Worm (Caenorhabditis elegans) whole organism, L4 larva: ENCODE results near the gene C02F5.2.

Experiments used
- F10B5.3 ChIP-seq: sonication (generic microtip); optimal IDR thresholded peaks from 2 replicates; lab custom pipeline; 2016; ENCODE audit warnings: mild to moderate bottlenecking, missing genetic modification characterization, missing compliant biosample characterization
- F49E8.2 ChIP-seq: sonication (generic microtip); optimal IDR thresholded peaks from 2 replicates; lab custom pipeline; 2016; ENCODE audit warnings: missing compliant biosample characterization, mild to moderate bottlenecking, missing genetic modification characterization, borderline replicate concordance
- T20F7.1 ChIP-seq: fragments of 200-800 bp; sonication (Bioruptor generic); optimal IDR thresholded peaks from 2 replicates; lab custom pipeline; 2018; ENCODE audit warnings: mild to moderate bottlenecking, missing genetic modification characterization, missing compliant biosample characterization
- ama-1 ChIP-seq: fragments of 150-350 bp; optimal IDR thresholded peaks from 2 replicates; lab custom pipeline; 2014; ENCODE audit warnings: inconsistent platforms, mixed read lengths
- arid-1 ChIP-seq: fragments of 200-800 bp; sonication (Bioruptor generic); conservative IDR thresholded peaks from 2 replicates; pipeline ENCODE4 v1.3.6; 2022; ENCODE audit warnings: missing genetic modification reagents, missing genetic modification characterization, missing compliant biosample characterization
- cey-2 ChIP-seq: sonication (generic microtip); optimal IDR thresholded peaks from 3 replicates; lab custom pipeline; 2017; ENCODE audit warnings: missing genetic modification characterization, mild to moderate bottlenecking, missing compliant biosample characterization, antibody characterized with exemption, borderline replicate concordance; ENCODE audit not compliant: insufficient read depth
- daf-16 ChIP-seq, 3 experiments: sonication (generic microtip); optimal IDR thresholded peaks; 2 replicates each; lab custom pipeline; 2016 to 2017; ENCODE audit warnings: missing genetic modification characterization in 3 of 3, missing genetic modification reagents in 3 of 3, mild to moderate bottlenecking in 2 of 3, missing compliant biosample characterization in 2 of 3, missing biosample characterization in 1 of 3, moderate library complexity in 1 of 3
- dmd-6 ChIP-seq: fragments of 200-800 bp; sonication (Bioruptor generic); IDR thresholded peaks from 2 replicates; pipeline ENCODE4 v1.3.6; 2022; ENCODE audit warnings: missing genetic modification reagents, missing genetic modification characterization, missing compliant biosample characterization
- dmd-8 ChIP-seq: fragments of 200-800 bp; sonication (Bioruptor generic); IDR thresholded peaks from 2 replicates; pipeline ENCODE4 v1.3.6; 2022; ENCODE audit warnings: missing genetic modification characterization, missing compliant biosample characterization
- dpl-1 ChIP-seq: fragments of 150-350 bp; optimal IDR thresholded peaks from 2 replicates; lab custom pipeline; 2014; ENCODE audit warnings: missing biosample characterization, missing genetic modification reagents, missing genetic modification characterization
- duxl-1 ChIP-seq: sonication (generic microtip); optimal IDR thresholded peaks from 2 replicates; lab custom pipeline; 2016; ENCODE audit warnings: mild to moderate bottlenecking, missing genetic modification characterization, moderate library complexity, missing compliant biosample characterization; ENCODE audit not compliant: poor library complexity
- dve-1 ChIP-seq: sonication (generic microtip); optimal IDR thresholded peaks from 2 replicates; lab custom pipeline; 2017; ENCODE audit warnings: antibody characterized with exemption, mild to moderate bottlenecking, missing genetic modification characterization, missing compliant biosample characterization; ENCODE audit not compliant: insufficient read depth
- gei-8 ChIP-seq: fragments of 200-800 bp; sonication (Bioruptor generic); optimal IDR thresholded peaks from 2 replicates; lab custom pipeline; 2018; ENCODE audit warnings: mild to moderate bottlenecking, missing genetic modification characterization, missing compliant biosample characterization
- hlh-11 ChIP-seq: fragments of 200-800 bp; sonication (Bioruptor generic); optimal IDR thresholded peaks from 2 replicates; lab custom pipeline; 2018; ENCODE audit warnings: mild to moderate bottlenecking, missing genetic modification characterization, missing compliant biosample characterization
- hlh-30 ChIP-seq: sonication (generic microtip); optimal IDR thresholded peaks from 2 replicates; lab custom pipeline; 2017; ENCODE audit warnings: antibody characterized with exemption, mild to moderate bottlenecking, missing genetic modification characterization, missing compliant biosample characterization; ENCODE audit not compliant: insufficient read depth
- hmg-1.1 ChIP-seq: fragments of 200-800 bp; sonication (Bioruptor generic); IDR thresholded peaks from 2 replicates; pipeline ENCODE4 v1.3.6; 2022; ENCODE audit warnings: missing genetic modification reagents, missing genetic modification characterization, missing compliant biosample characterization
- lin-13 ChIP-seq: fragments of 150-350 bp; optimal IDR thresholded peaks from 2 replicates; lab custom pipeline; 2014; ENCODE audit warnings: missing biosample characterization, missing genetic modification reagents, missing genetic modification characterization
- lin-38 ChIP-seq: fragments of 200-800 bp; sonication (Bioruptor generic); IDR thresholded peaks from 2 replicates; pipeline ENCODE4 v1.3.6; 2022; ENCODE audit warnings: missing genetic modification reagents, missing genetic modification characterization, missing compliant biosample characterization
- lsy-2 ChIP-seq, 2 experiments: fragments of 150-350 bp in 1 of 2; sonication (generic microtip) in 1 of 2; optimal IDR thresholded peaks; 2 replicates each; lab custom pipeline; 2014 to 2017; ENCODE audit warnings: missing biosample characterization in 2 of 2, missing genetic modification characterization in 2 of 2
- madf-5 ChIP-seq, 2 experiments: fragments of 200-800 bp; sonication (Bioruptor generic); IDR thresholded peaks; 2 replicates each; pipeline ENCODE4 v1.3.6; 2022; ENCODE audit warnings: missing compliant biosample characterization in 2 of 2, missing genetic modification characterization in 2 of 2
- mep-1 ChIP-seq: fragments of 150-350 bp; sonication (generic microtip); optimal IDR thresholded peaks from 3 replicates; lab custom pipeline; 2014; ENCODE audit warnings: missing biosample characterization, missing genetic modification characterization
- mes-2 ChIP-seq: sonication (generic microtip); optimal IDR thresholded peaks from 2 replicates; lab custom pipeline; 2016; ENCODE audit warnings: missing genotype, mild to moderate bottlenecking, missing genetic modification characterization, missing compliant biosample characterization; ENCODE audit not compliant: poor library complexity, severe bottlenecking
- nhr-102 ChIP-seq: sonication (generic microtip); optimal IDR thresholded peaks from 2 replicates; lab custom pipeline; 2016; ENCODE audit warnings: mild to moderate bottlenecking, missing genetic modification characterization, moderate library complexity, missing compliant biosample characterization
- nhr-11 ChIP-seq: fragments of 150-350 bp; optimal IDR thresholded peaks from 2 replicates; lab custom pipeline; 2014; ENCODE audit warnings: missing biosample characterization, missing genetic modification characterization
- nhr-111 ChIP-seq: fragments of 200-800 bp; sonication (Bioruptor generic); optimal IDR thresholded peaks from 2 replicates; lab custom pipeline; 2018; ENCODE audit warnings: mild to moderate bottlenecking, missing genetic modification characterization, missing compliant biosample characterization
- nhr-28 ChIP-seq: fragments of 150-350 bp; optimal IDR thresholded peaks from 2 replicates; lab custom pipeline; 2014; ENCODE audit warnings: missing biosample characterization, missing genetic modification characterization
- nhr-48 ChIP-seq: sonication (generic microtip); optimal IDR thresholded peaks from 2 replicates; lab custom pipeline; 2016; ENCODE audit warnings: mild to moderate bottlenecking, missing genetic modification characterization, missing compliant biosample characterization
- pqm-1 ChIP-seq: sonication (generic microtip); optimal IDR thresholded peaks from 2 replicates; lab custom pipeline; 2017; ENCODE audit warnings: missing biosample characterization, missing genetic modification characterization
- unc-62 ChIP-seq, 3 experiments: fragments of 150-350 bp in 1 of 3; sonication (generic microtip); optimal IDR thresholded peaks in 2 of 3; peaks in 1 of 3; 1 replicate in 1 of 3; 2 replicates in 2 of 3; lab custom pipeline; 2014 to 2017; ENCODE audit warnings: missing biosample characterization in 3 of 3, missing genetic modification characterization in 3 of 3, missing genetic modification reagents in 3 of 3, missing genotype in 1 of 3
- zag-1 ChIP-seq: fragments of 150-350 bp; optimal IDR thresholded peaks from 2 replicates; lab custom pipeline; 2014; ENCODE audit warnings: missing biosample characterization, missing genetic modification characterization
- zip-2 ChIP-seq: fragments of 150-350 bp; optimal IDR thresholded peaks from 2 replicates; lab custom pipeline; 2014; ENCODE audit warnings: missing biosample characterization, missing genetic modification characterization

Gene C02F5.2

DNA sequence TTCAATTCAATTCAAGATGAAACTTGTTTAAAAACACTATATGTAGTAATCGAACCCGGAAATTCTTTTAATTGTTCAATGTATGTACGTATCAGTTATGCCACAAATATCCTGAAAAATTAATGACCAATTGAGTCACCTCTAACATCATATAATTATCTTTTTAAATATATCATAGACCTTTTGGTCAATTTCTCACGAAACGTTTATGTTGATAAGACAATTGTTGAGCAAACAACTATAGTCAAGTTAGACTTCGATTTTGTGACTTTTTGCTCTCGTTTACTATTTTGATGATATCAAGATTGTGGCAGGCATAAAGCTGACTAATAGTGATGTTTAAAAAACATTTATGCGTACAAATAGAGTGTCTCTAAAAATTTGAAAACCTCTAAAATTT lies 9.2 kb upstream of the C02F5.2 start:
- TF ChIP-seq hlh-11, result peak; percentile 11
- TF ChIP-seq pqm-1 (tag; lab: Kevin White, UChicago), result peak; percentile 13
- TF ChIP-seq ama-1, result no peak
- no peak for TF ChIP-seq gei-8 (GFP tag; lab: Kevin White, UChicago)
- no peak for TF ChIP-seq dmd-6 (GFP tag; lab: Robert Waterston, UW)
- peak; percentile 1 for TF ChIP-seq dve-1 (tag; lab: Kevin White, UChicago)
- peak; percentile 22 for TF ChIP-seq nhr-28 (tag; lab: Kevin White, UChicago)
- no peak for TF ChIP-seq daf-16 (GFP tag; optimal IDR thresholded peaks at IDR 0.05; lab: Kevin White, UChicago)
- TF ChIP-seq daf-16 (tag; optimal IDR thresholded peaks at IDR 0.05; lab: Kevin White, UChicago), result peak; percentile 58

DNA sequence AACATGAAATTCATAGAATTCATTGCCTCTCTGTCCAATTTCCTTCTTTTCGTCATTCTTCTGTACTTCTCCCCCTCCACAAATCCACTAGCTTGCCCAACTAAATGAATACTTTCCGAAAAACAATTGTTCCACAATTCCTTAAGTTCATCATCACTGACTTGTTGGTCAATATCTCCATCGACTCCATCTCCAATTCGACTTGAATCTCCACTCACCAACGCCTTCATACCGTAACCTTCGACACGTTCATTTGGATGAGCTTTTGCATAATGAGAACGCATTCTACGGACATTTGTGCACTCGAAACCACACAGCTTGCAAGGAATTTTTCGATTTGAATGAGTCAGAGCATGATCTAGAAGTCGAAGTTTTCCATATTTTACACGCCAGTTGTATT lies 8.5 kb upstream of the C02F5.2 start:
- TF ChIP-seq lin-13 (GFP tag; lab: Kevin White, UChicago) (no peak), unc-62 (GFP tag; optimal IDR thresholded peaks at IDR 0.05 in 1 of 2; lab: Kevin White, UChicago) (peak in 1 of 2 experiments; percentile 95), unc-62 (tag; optimal IDR thresholded peaks at IDR 0.05; lab: Kevin White, UChicago) (no peak)

DNA sequence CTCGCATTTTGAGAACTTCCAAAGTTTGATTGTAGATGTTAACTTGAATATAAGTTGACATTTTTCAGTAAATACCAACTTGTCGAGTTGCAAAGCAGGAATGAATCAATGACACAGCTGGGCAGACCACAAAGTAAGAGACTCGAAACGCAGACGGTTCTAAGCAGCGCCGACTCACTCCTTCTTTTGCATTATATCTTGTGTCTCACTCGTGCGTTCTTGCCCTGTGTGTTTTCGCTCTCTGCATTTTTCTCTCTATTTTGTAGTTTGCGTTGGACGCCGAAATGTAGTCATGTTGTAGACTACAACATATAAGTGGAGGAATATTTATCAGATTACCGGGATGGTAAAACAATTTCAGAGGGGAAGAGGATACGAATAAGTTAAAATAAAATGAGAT lies 6.6 kb upstream of the C02F5.2 start, which contains the start of gene C02F5.12:
Gene C02F5.12 (minus strand): TSS at position 221 of the 400 bp plus-strand sequence.
- TF ChIP-seq nhr-48 (tag; lab: Kevin White, UChicago) (peak; percentile 9), T20F7.1 (peak; percentile 20), lin-38 (GFP tag; lab: Robert Waterston, UW) (peak; percentile 51), arid-1 (GFP tag; lab: Robert Waterston, UW) (0 out of 2 replicates have a peak, but pooled peaks have one; percentile 32), nhr-11 (tag; lab: Kevin White, UChicago) (peak; percentile 48), dmd-8 (GFP tag; lab: Robert Waterston, UW) (0 out of 2 replicates have a peak, but pooled peaks have one; percentile 45), duxl-1 (tag; lab: Kevin White, UChicago) (no peak), madf-5 (GFP tag; IDR thresholded peaks at IDR 0.05; lab: Robert Waterston, UW) (no peak), nhr-111 (no peak), nhr-102 (tag; lab: Kevin White, UChicago) (no peak), dve-1 (tag; lab: Kevin White, UChicago) (peak; percentile 51), mes-2 (tag; lab: Kevin White, UChicago) (peak; percentile 53), F49E8.2 (no peak), lin-13 (GFP tag; lab: Kevin White, UChicago) (peak; percentile 44), hlh-30 (tag; lab: Kevin White, UChicago) (peak; percentile 79), hmg-1.1 (0 out of 2 replicates have a peak, but pooled peaks have one; percentile 40), F10B5.3 (tag; lab: Kevin White, UChicago) (no peak), hlh-11 (peak; percentile 64), daf-16 (GFP tag; optimal IDR thresholded peaks at IDR 0.05; lab: Kevin White, UChicago) (no peak), daf-16 (tag; optimal IDR thresholded peaks at IDR 0.05; lab: Kevin White, UChicago) (peak; percentile 39), lsy-2 (tag; optimal IDR thresholded peaks at IDR 0.05; lab: Kevin White, UChicago) (peak in 1 of 2 experiments; percentile 53), nhr-28 (tag; lab: Kevin White, UChicago) (peak; percentile 99), mep-1 (tag; lab: Kevin White, UChicago) (peak; percentile 63), zag-1 (tag; lab: Kevin White, UChicago) (no peak), cey-2 (tag; lab: Kevin White, UChicago) (no peak), dmd-6 (GFP tag; lab: Robert Waterston, UW) (peak; percentile 17; the same call in 1 of the 2 replicates)

DNA sequence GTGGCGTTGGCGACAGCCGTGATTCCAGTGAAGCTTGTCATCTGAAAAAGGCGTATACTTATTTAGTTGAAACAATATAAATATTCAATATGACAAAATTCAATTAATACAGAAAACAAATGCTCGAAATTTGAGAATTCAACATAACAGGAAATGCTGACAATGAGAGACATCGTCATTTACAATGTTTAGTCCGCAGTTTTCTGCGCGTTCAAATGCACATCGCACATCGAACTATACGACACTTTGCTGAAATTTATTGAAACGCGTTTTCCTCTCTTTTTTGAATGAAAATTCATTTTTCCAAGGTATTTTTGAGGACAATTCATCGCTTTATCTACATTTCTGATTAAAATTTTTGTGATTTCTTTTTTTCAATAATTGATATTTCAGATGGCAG lies 5.4 kb upstream of the C02F5.2 start, which contains the start of the genes pbs-6 and cids-1:
Gene pbs-6 (minus strand): TSS at position 41 of the 400 bp plus-strand sequence.
Gene cids-1 (plus strand): TSS at position 394 of the 400 bp plus-strand sequence.
- TF ChIP-seq mes-2 (tag; lab: Kevin White, UChicago) (peak; percentile 36), lsy-2 (tag; optimal IDR thresholded peaks at IDR 0.05; lab: Kevin White, UChicago) (peak in 1 of 2 experiments; percentile 59), lin-38 (GFP tag; lab: Robert Waterston, UW) (0 out of 2 replicates have a peak, but pooled peaks have one; percentile 14), dpl-1 (GFP tag; lab: Kevin White, UChicago) (peak; percentile 26), dve-1 (tag; lab: Kevin White, UChicago) (no peak), zip-2 (tag; lab: Kevin White, UChicago) (no peak)
